Fruit fly (Drosophila melanogaster) whole organism, adult: ENCODE measurements around the gene Osi2.

ENCODE experiments used
- CG11617 ChIP-seq: fragments of 200-800 bp; sonication (Bioruptor generic); optimal IDR thresholded peaks from 2 replicates; lab custom pipeline; 2017; ENCODE audit warnings: mild to moderate bottlenecking, missing biosample characterization, missing genetic modification reagents, missing genetic modification characterization
- CG12768 ChIP-seq: fragments of 200-800 bp; sonication (Bioruptor generic); optimal IDR thresholded peaks from 2 replicates; lab custom pipeline; 2017; ENCODE audit warnings: missing biosample characterization, missing genetic modification characterization, mild to moderate bottlenecking, moderate library complexity, missing genetic modification reagents
- CG14711 ChIP-seq: fragments of 200-800 bp; sonication (Bioruptor generic); optimal IDR thresholded peaks from 2 replicates; lab custom pipeline; 2018; ENCODE audit warnings: missing biosample characterization, mild to moderate bottlenecking, missing genetic modification characterization, moderate library complexity
- CG1620 ChIP-seq: fragments of 200-800 bp; sonication (Bioruptor generic); optimal IDR thresholded peaks from 2 replicates; lab custom pipeline; 2016; ENCODE audit warnings: missing biosample characterization, missing genetic modification characterization
- CG33017 ChIP-seq: fragments of 200-800 bp; sonication (Bioruptor generic); optimal IDR thresholded peaks from 2 replicates; lab custom pipeline; 2018; ENCODE audit warnings: missing biosample characterization, mild to moderate bottlenecking, missing genetic modification characterization, moderate library complexity
- CG5204 ChIP-seq: fragments of 200-800 bp; sonication (Bioruptor generic); optimal IDR thresholded peaks from 2 replicates; lab custom pipeline; 2016; ENCODE audit warnings: missing biosample characterization, missing genetic modification characterization
- CG7045 ChIP-seq: fragments of 200-800 bp; sonication (Bioruptor generic); optimal IDR thresholded peaks from 2 replicates; lab custom pipeline; 2017; ENCODE audit warnings: missing biosample characterization, mild to moderate bottlenecking, missing genetic modification characterization
- CG7101 ChIP-seq: fragments of 200-800 bp; sonication (Bioruptor generic); optimal IDR thresholded peaks from 2 replicates; lab custom pipeline; 2018; ENCODE audit warnings: missing biosample characterization, mild to moderate bottlenecking, missing genetic modification characterization, moderate library complexity
- Clk ChIP-seq: fragments of 200-800 bp; sonication (Bioruptor generic); optimal IDR thresholded peaks from 2 replicates; lab custom pipeline; 2017; ENCODE audit warnings: missing biosample characterization, missing genetic modification characterization
- Crg-1 ChIP-seq: fragments of 200-800 bp; sonication (Bioruptor generic); optimal IDR thresholded peaks from 2 replicates; lab custom pipeline; 2016; ENCODE audit warnings: missing biosample characterization, missing genetic modification characterization
- Hr96 ChIP-seq: fragments of 200-800 bp; sonication (Bioruptor generic); optimal IDR thresholded peaks from 2 replicates; lab custom pipeline; 2016; ENCODE audit warnings: missing biosample characterization, missing genetic modification characterization
- Mnt ChIP-seq: fragments of 200-800 bp; sonication (Bioruptor generic); optimal IDR thresholded peaks from 2 replicates; lab custom pipeline; 2016; ENCODE audit warnings: missing biosample characterization, mild to moderate bottlenecking, missing genetic modification characterization
- bab1 ChIP-seq: fragments of 200-800 bp; sonication (Bioruptor generic); optimal IDR thresholded peaks from 3 replicates; lab custom pipeline; 2019; ENCODE audit warnings: missing biosample characterization, mild to moderate bottlenecking, missing genetic modification characterization, moderate library complexity
- cic ChIP-seq: fragments of 200-800 bp; sonication (Bioruptor generic); optimal IDR thresholded peaks from 2 replicates; lab custom pipeline; 2017; ENCODE audit warnings: missing biosample characterization, mild to moderate bottlenecking, missing genetic modification characterization, moderate library complexity
- cnc ChIP-seq, 2 experiments: fragments of >200 bp; optimal IDR thresholded peaks; 2 replicates each; lab custom pipeline; 2017
- kay ChIP-seq: fragments of 200-800 bp; sonication (Bioruptor generic); peaks from one replicate; lab custom pipeline; 2016; ENCODE audit warnings: missing biosample characterization, missing genetic modification characterization, borderline replicate concordance
- ovo ChIP-seq: fragments of 200-800 bp; sonication (Bioruptor generic); optimal IDR thresholded peaks from 2 replicates; lab custom pipeline; 2016; ENCODE audit warnings: missing biosample characterization, missing genetic modification characterization
- pad ChIP-seq: fragments of 200-800 bp; sonication (Bioruptor generic); optimal IDR thresholded peaks from 3 replicates; lab custom pipeline; 2017; ENCODE audit warnings: missing biosample characterization, missing genetic modification characterization, mild to moderate bottlenecking, moderate library complexity, missing genetic modification reagents
- tj ChIP-seq: fragments of 200-800 bp; sonication (Bioruptor generic); optimal IDR thresholded peaks from 3 replicates; lab custom pipeline; 2017; ENCODE audit warnings: missing biosample characterization, mild to moderate bottlenecking, missing genetic modification characterization, moderate library complexity
- toe ChIP-seq: fragments of 200-800 bp; sonication (Bioruptor generic); optimal IDR thresholded peaks from 2 replicates; lab custom pipeline; 2016; ENCODE audit warnings: missing biosample characterization, missing genetic modification characterization

The Osi2 gene

DNA sequence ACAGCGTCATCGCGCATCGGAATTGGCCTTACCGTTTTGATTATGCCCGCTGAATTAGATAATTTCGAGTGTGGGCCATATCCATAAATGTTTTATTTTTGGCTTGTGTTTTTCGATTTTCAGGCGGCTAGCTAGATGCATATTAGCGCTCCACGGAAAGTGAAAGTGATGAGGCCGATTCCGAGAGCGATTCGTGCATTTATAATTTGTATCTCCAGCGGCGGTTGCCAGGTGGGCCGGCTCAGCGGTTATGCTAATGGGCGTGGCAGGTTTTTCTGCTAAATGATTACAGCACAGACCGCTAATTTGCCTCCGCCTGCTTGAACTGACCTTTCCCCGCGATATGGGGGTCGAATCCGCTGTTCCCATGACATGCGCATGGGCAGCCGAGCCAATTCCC lies 35.8 kb downstream of the Osi2 start:
- no peak for TF ChIP-seq CG14711
- TF ChIP-seq cnc (optimal IDR thresholded peaks at IDR 0.05; lab: Kevin White, UChicago), result no peak
- no peak for TF ChIP-seq Crg-1 (GFP tag; lab: Kevin White, UChicago)
- TF ChIP-seq kay (GFP tag; lab: Kevin White, UChicago), result no peak
- TF ChIP-seq Hr96 (GFP tag; lab: Kevin White, UChicago), result no peak
- no peak for TF ChIP-seq CG5204 (GFP tag; lab: Kevin White, UChicago)
- no peak for TF ChIP-seq cic
- no peak for TF ChIP-seq pad (GFP tag; lab: Kevin White, UChicago)
- no peak for TF ChIP-seq CG11617 (GFP tag; lab: Kevin White, UChicago)
- TF ChIP-seq Mnt (GFP tag; lab: Kevin White, UChicago), result no peak
- no peak for TF ChIP-seq toe (GFP tag; lab: Kevin White, UChicago)
- TF ChIP-seq CG1620 (GFP tag; lab: Kevin White, UChicago), result no peak
- no peak for TF ChIP-seq tj
- no peak for TF ChIP-seq bab1 (GFP tag; lab: Kevin White, UChicago)
- no peak for TF ChIP-seq CG7101

DNA sequence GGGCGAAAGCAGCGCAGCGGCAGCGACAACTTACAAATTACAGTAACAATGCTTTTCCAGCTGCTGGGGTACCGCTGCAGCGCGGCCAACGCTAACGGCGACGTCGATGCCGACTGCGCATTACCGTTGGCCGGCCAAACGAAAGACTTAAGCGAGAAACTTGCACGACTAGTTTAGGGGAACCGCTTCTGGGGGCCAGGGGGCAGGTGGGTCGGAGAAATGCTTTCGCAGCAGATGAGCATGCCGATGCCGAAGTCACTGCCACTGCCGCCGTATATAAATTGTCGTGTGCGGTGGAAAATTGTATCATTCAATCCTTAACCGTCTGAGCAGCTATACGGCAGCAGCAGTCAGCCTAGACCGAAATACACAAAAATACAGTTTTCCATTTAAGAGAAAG lies 39.5 kb downstream of the Osi2 start, which contains the start of gene Osi7:
TSS of gene Osi7 (plus strand) at position 301 of the 400 bp plus-strand sequence.
- TF ChIP-seq CG7045 (GFP tag; lab: Kevin White, UChicago), result no peak
- TF ChIP-seq CG12768, result no peak
- TF ChIP-seq cic, result no peak
- TF ChIP-seq CG5204 (GFP tag; lab: Kevin White, UChicago), result no peak
- TF ChIP-seq bab1 (GFP tag; lab: Kevin White, UChicago), result no peak
- TF ChIP-seq CG1620 (GFP tag; lab: Kevin White, UChicago), result no peak
- no peak for TF ChIP-seq Hr96 (GFP tag; lab: Kevin White, UChicago)
- no peak for TF ChIP-seq CG14711
- no peak for TF ChIP-seq cnc (optimal IDR thresholded peaks at IDR 0.05; lab: Kevin White, UChicago)
- no peak for TF ChIP-seq pad (GFP tag; lab: Kevin White, UChicago)
- no peak for TF ChIP-seq tj
- no peak for TF ChIP-seq toe (GFP tag; lab: Kevin White, UChicago)
- TF ChIP-seq CG7101, result no peak
- TF ChIP-seq Clk (GFP tag; lab: Kevin White, UChicago), result no peak
- TF ChIP-seq ovo (GFP tag; lab: Kevin White, UChicago), result no peak

DNA sequence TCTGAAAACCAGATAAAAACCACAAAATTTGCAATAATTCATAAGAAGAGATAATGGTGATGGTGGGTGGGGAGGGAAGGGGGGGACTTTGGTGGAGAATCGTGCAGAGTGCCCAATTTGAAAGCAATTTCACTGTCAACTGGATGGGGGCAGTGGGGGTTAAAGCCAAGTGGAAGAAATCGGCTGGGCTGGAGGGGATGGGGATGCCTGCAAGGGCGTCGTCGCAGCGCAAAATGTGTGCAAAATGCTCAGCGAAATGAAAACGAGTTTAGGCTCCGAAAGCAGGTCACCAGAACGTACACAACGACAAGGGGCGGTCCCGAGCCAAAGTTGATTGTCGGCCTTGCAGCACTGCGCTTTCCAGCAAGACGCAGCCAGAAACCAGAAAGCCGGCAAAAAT lies 43.6 kb downstream of the Osi2 start:
- no peak for TF ChIP-seq Clk (GFP tag; lab: Kevin White, UChicago)
- TF ChIP-seq cnc (optimal IDR thresholded peaks at IDR 0.05; lab: Kevin White, UChicago), result no peak
- no peak for TF ChIP-seq CG7101
- TF ChIP-seq CG1620 (GFP tag; lab: Kevin White, UChicago), result no peak
- TF ChIP-seq pad (GFP tag; lab: Kevin White, UChicago), result no peak
- TF ChIP-seq kay (GFP tag; lab: Kevin White, UChicago), result no peak
- TF ChIP-seq CG12768, result no peak
- no peak for TF ChIP-seq tj
- TF ChIP-seq ovo (GFP tag; lab: Kevin White, UChicago), result no peak
- TF ChIP-seq CG5204 (GFP tag; lab: Kevin White, UChicago), result no peak
- TF ChIP-seq Crg-1 (GFP tag; lab: Kevin White, UChicago), result no peak
- no peak for TF ChIP-seq toe (GFP tag; lab: Kevin White, UChicago)

DNA sequence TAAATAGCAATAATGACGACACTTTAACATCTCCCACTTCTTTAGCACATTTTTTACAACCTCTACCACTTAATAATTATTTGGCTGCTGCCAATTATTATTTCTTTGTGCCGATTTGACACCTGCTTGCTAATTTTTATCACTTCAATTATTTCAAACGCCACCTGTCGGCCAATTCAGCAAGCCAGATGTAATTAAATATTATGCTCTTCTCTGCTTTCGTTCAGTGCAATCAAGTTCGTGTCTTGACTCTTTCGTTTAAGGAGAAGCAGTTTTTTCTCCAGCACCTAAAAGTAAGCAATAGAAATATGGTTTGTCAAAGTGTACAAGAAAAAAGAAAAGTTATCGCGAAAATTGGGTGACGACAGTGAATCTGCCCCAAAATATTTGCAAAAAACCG lies 45.3 kb downstream of the Osi2 start:
- TF ChIP-seq CG14711 (no peak), Mnt (GFP tag; lab: Kevin White, UChicago) (no peak), CG1620 (GFP tag; lab: Kevin White, UChicago) (no peak), CG33017 (tag; lab: Kevin White, UChicago) (no peak), ovo (GFP tag; lab: Kevin White, UChicago) (no peak), kay (GFP tag; lab: Kevin White, UChicago) (no peak), bab1 (GFP tag; lab: Kevin White, UChicago) (no peak), toe (GFP tag; lab: Kevin White, UChicago) (no peak), Clk (GFP tag; lab: Kevin White, UChicago) (no peak), CG7101 (no peak), cic (no peak), CG12768 (no peak), Hr96 (GFP tag; lab: Kevin White, UChicago) (no peak), cnc (optimal IDR thresholded peaks at IDR 0.05; lab: Kevin White, UChicago) (no peak), tj (no peak), pad (GFP tag; lab: Kevin White, UChicago) (no peak), CG7045 (GFP tag; lab: Kevin White, UChicago) (no peak), Crg-1 (GFP tag; lab: Kevin White, UChicago) (no peak)

DNA sequence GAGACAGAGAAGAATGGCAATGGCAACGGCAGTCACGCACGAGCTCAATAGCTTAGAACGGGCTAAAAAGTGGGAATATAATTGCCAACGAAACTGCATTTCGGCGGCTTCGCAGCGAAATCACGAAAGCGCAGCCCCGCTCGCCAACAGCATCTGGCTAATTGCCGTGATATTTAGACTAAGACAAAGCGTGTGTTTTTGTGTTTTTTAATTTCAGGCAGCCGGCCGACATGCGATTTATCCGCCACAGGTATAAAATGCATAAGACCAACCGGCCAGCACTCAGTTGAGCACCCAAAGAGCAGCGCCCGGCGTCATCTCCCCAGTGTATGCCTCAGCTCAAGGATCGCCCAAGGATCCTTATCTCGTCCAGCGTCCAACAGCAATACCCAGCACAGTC lies 45.7 kb downstream of the Osi2 start, which contains the start of gene Osi8:
TSS of gene Osi8 (plus strand) at position 301 of the 400 bp plus-strand sequence.
- TF ChIP-seq Crg-1 (GFP tag; lab: Kevin White, UChicago) (no peak), cic (no peak), CG5204 (GFP tag; lab: Kevin White, UChicago) (no peak), kay (GFP tag; lab: Kevin White, UChicago) (no peak), Clk (GFP tag; lab: Kevin White, UChicago) (no peak), ovo (GFP tag; lab: Kevin White, UChicago) (no peak), CG7045 (GFP tag; lab: Kevin White, UChicago) (no peak), CG1620 (GFP tag; lab: Kevin White, UChicago) (no peak), toe (GFP tag; lab: Kevin White, UChicago) (no peak), CG7101 (no peak), Mnt (GFP tag; lab: Kevin White, UChicago) (no peak), CG11617 (GFP tag; lab: Kevin White, UChicago) (no peak), tj (no peak), pad (GFP tag; lab: Kevin White, UChicago) (no peak), Hr96 (GFP tag; lab: Kevin White, UChicago) (no peak), CG12768 (no peak), CG33017 (tag; lab: Kevin White, UChicago) (no peak), bab1 (GFP tag; lab: Kevin White, UChicago) (no peak), CG14711 (no peak)

DNA sequence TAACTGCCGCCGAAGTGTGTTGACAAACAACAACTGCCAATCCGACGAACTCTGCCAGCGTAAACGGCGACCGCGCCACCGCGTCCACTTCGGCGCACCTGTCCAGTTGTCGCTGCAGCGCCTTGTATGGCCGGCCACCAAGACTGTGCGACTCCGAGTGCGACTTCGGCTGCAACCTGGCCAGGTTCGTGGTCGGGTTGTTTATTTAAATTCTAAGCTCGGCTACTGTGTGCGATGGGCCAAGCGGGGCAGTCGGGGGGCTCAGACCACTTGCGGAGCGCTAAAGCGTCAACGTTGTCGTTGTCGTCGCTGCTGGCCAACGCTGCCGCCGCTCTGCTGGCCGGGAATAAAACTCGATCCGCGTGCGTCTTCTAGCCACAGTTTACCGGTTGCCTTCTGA lies 50.7 kb downstream of the Osi2 start, which contains the start of gene Osi9:
TSS of gene Osi9 (plus strand) at position 375 of the 400 bp plus-strand sequence.
- no peak for TF ChIP-seq Mnt (GFP tag; lab: Kevin White, UChicago)
